Worm (Caenorhabditis elegans): ENCODE measurements around the gene W05B10.6.

W05B10.6 gene

DNA sequence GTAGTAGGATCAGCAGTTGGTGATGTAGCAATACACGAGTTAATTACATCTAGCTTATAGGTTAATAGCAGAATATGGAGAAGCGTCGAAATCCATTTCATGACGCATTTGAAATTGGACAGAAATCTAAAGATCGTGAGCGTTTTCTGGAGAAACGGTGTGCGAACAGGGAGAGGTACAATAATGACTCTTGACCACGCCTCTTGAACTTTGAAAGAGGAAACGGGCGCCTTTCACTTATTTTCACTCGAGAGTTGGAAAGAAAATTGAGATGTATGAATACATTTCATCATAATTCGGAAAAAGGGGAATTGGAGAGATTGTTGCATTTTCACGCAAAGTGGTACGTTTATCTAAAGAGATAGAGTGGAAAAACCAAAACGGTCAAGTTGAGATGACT lies 28.3 kb downstream of the W05B10.6 start, which contains the start of gene F56H9.6:
TSS of gene F56H9.6 (minus strand) at position 101 of the 400 bp plus-strand sequence.
- TF ChIP-seq D1046.2 (GFP tag; IDR thresholded peaks at IDR 0.05), result no peak
- TF ChIP-seq cey-2 (tag; optimal IDR thresholded peaks at IDR 0.05; ENCODE audit: borderline replicate concordance, insufficient read depth), result no peak
- TF ChIP-seq php-3 (GFP tag; IDR thresholded peaks at IDR 0.05), result no peak
- TF ChIP-seq R02D3.7 (tag; optimal IDR thresholded peaks at IDR 0.05), result no peak
- TF ChIP-seq dpl-1 (GFP tag; optimal IDR thresholded peaks at IDR 0.05), result no peak
- TF ChIP-seq unc-62 (GFP tag; optimal IDR thresholded peaks at IDR 0.05 in 1 of 2), result no peak
- TF ChIP-seq unc-62 (tag; optimal IDR thresholded peaks at IDR 0.05), result no peak
- TF ChIP-seq Y105C5A.15 (GFP tag; IDR thresholded peaks at IDR 0.05), result no peak
- TF ChIP-seq ces-1 (GFP tag; optimal IDR thresholded peaks at IDR 0.05), result no peak
- no peak for TF ChIP-seq ztf-11 (tag; optimal IDR thresholded peaks at IDR 0.05)
- no peak for TF ChIP-seq vab-7 (GFP tag; IDR thresholded peaks at IDR 0.05)
- TF ChIP-seq nhr-10 (tag; optimal IDR thresholded peaks at IDR 0.05), result no peak
- TF ChIP-seq lin-39 (tag; optimal IDR thresholded peaks at IDR 0.05), result no peak
- no peak for TF ChIP-seq nhr-111 (GFP tag; optimal IDR thresholded peaks at IDR 0.05)

DNA sequence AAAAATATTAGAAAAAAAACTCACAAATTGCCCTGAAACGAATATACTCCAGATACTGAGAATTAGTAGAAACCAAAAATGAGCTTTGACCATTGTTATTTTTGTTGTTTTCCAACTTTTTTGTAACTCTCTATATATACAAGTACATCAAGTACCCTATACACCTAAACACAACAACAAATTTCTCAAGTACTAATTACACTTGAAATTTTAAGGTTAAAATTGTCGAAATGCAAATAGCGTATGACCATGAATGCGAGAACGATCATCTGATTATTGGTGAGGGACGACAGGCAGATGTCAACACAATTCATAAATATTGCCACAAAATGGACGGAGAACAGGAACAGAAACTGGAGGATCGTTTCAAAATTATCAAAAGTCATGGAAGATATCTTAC lies 33.7 kb downstream of the W05B10.6 start, which contains the start of gene F56H9.9:
TSS of gene F56H9.9 (minus strand) at position 101 of the 400 bp plus-strand sequence.
- TF ChIP-seq dve-1 (tag; optimal IDR thresholded peaks at IDR 0.05; ENCODE audit: insufficient read depth) (no peak), Y5F2A.4 (GFP tag; optimal IDR thresholded peaks at IDR 0.05) (no peak), ZK337.2 (GFP tag; IDR thresholded peaks at IDR 0.05) (no peak), T20F7.1 (GFP tag; optimal IDR thresholded peaks at IDR 0.05) (no peak), madf-9 (GFP tag; conservative IDR thresholded peaks at IDR 0.05) (no peak), saeg-2 (GFP tag; IDR thresholded peaks at IDR 0.05) (no peak), F26F4.8 (GFP tag; conservative IDR thresholded peaks at IDR 0.05) (no peak), D1046.2 (GFP tag; IDR thresholded peaks at IDR 0.05) (no peak), fkh-10 (GFP tag; optimal IDR thresholded peaks at IDR 0.05) (no peak), vab-7 (GFP tag; IDR thresholded peaks at IDR 0.05) (no peak), ceh-44 (GFP tag; IDR thresholded peaks at IDR 0.05) (no peak), sdz-12 (GFP tag; optimal IDR thresholded peaks at IDR 0.05) (no peak), zfp-3 (GFP tag; conservative IDR thresholded peaks at IDR 0.05) (no peak), dmd-9 (GFP tag; IDR thresholded peaks at IDR 0.05) (no peak)

DNA sequence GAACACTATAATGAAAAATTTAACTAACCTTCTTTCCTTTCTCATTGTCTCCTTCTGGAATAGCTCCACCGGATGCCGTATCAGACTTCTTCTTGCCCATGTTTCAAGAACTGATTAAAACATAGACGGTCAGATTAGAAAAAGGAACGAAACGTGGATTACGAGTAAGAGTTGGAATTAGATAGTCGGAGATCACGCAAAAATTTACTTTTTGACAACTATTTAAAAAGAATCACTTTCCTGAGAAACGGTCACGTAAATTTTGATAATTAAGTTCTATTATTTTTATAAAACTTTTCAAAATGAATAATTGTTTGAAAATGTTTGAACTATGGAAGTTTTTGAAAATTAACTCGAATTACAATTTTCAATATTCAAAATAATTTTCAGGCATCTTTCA lies 45.9 kb downstream of the W05B10.6 start, which contains the start of gene cyc-2.2:
TSS of gene cyc-2.2 (minus strand) at position 101 of the 400 bp plus-strand sequence.
- no peak for TF ChIP-seq Y5F2A.4 (GFP tag; optimal IDR thresholded peaks at IDR 0.05)
- no peak for TF ChIP-seq fos-1 (tag; optimal IDR thresholded peaks at IDR 0.05)
- no peak for TF ChIP-seq egl-27 (tag; optimal IDR thresholded peaks at IDR 0.05)
- TF ChIP-seq gei-8 (GFP tag; optimal IDR thresholded peaks at IDR 0.05), result no peak
- TF ChIP-seq daf-19 (GFP tag; conservative IDR thresholded peaks at IDR 0.05), result no peak
- TF ChIP-seq lir-3 (tag; optimal IDR thresholded peaks at IDR 0.05), result no peak
- no peak for TF ChIP-seq zag-1 (tag; optimal IDR thresholded peaks at IDR 0.05)
- no peak for TF ChIP-seq Y48G9A.11 (GFP tag; IDR thresholded peaks at IDR 0.05)
- no peak for TF ChIP-seq rbr-2 (tag; optimal IDR thresholded peaks at IDR 0.05)
- TF ChIP-seq lin-38 (GFP tag; IDR thresholded peaks at IDR 0.05), result no peak
- no peak for TF ChIP-seq ceh-28 (tag; optimal IDR thresholded peaks at IDR 0.05)
- no peak for TF ChIP-seq pha-4 (GFP tag; IDR thresholded peaks at IDR 0.05)
- TF ChIP-seq pha-4 (tag; optimal IDR thresholded peaks at IDR 0.05), result no peak
- TF ChIP-seq saeg-2 (GFP tag; IDR thresholded peaks at IDR 0.05), result no peak
- no peak for TF ChIP-seq ces-1 (GFP tag; optimal IDR thresholded peaks at IDR 0.05)
